Worm (Caenorhabditis elegans): ENCODE measurements around the gene F36H5.12.
"Not testable (repeated sequence)": the region's sequence is repeated elsewhere in the genome, so short reads cannot be mapped to it uniquely, and the experiment has no call there.

F36H5.12 gene

DNA sequence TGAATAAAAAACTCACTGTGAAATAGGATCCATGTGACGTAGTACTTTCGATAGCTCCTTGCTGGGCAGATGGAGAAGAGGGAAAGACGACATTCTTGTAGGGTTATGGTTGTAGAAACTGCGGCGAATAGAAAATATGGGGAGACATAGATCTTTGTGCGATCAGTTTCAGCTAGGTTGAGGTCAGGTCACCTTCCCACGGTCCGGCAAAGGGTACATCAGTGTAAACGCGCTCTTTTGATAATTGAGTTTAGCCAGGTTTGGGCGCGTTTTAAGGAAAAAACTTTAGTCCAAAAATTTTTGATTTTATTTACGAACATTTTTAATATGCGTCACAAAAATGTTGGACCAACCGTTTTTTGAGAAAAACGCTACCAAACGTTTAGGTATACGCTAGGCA lies 13.4 kb downstream of the F36H5.12 start, which contains the start of gene F36H5.17:
F36H5.17 (minus strand) TSS at position 101 of the 400 bp plus-strand sequence.
- TF ChIP-seq hmbx-1 (tag; optimal IDR thresholded peaks at IDR 0.05) (no peak), flt-1 (GFP tag; IDR thresholded peaks at IDR 0.05) (no peak), tbx-37 (GFP tag; conservative IDR thresholded peaks at IDR 0.05) (no peak), hnd-1 (tag; optimal IDR thresholded peaks at IDR 0.05) (no peak), hmg-4 (GFP tag; optimal IDR thresholded peaks at IDR 0.05) (no peak), F13C5.2 (tag; optimal IDR thresholded peaks at IDR 0.05) (no peak), sea-1 (GFP tag; conservative IDR thresholded peaks at IDR 0.05) (no peak), ceh-13 (GFP tag; optimal IDR thresholded peaks at IDR 0.05) (no peak), tra-4 (tag; optimal IDR thresholded peaks at IDR 0.05) (no peak), ets-7 (tag; optimal IDR thresholded peaks at IDR 0.05) (no peak), aly-1 (tag; optimal IDR thresholded peaks at IDR 0.05) (no peak), ceh-36 (tag; optimal IDR thresholded peaks at IDR 0.05) (no peak), scrt-1 (GFP tag; IDR thresholded peaks at IDR 0.05) (no peak), B0310.2 (tag; optimal IDR thresholded peaks at IDR 0.05) (no peak), tbx-11 (GFP tag; IDR thresholded peaks at IDR 0.05) (no peak), ama-1 (optimal IDR thresholded peaks at IDR 0.05) (no peak), pes-1 (GFP tag; IDR thresholded peaks at IDR 0.05) (no peak)

DNA sequence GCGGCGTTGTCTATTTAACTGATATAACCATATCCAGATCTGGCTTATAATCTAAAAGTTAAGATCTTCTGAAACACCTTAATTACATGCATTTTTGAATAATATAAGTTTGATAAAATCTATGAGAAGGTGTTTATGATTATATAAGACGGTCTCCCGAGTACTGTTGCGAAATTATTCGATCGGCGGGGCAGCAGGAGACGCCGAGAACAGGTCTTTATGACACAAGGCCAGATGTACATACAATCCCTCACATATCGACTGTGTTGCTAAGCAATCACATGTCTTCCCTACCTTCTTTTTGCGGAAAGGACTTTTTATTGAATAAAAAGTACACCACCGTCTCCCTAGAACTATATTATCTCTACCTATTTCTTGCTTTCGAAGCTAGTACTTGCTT lies 13.9 kb downstream of the F36H5.12 start, which contains the start of gene fbxb-53:
fbxb-53 (plus strand) TSS at position 301 of the 400 bp plus-strand sequence.
- TF ChIP-seq hnd-1 (tag; optimal IDR thresholded peaks at IDR 0.05), result no peak

DNA sequence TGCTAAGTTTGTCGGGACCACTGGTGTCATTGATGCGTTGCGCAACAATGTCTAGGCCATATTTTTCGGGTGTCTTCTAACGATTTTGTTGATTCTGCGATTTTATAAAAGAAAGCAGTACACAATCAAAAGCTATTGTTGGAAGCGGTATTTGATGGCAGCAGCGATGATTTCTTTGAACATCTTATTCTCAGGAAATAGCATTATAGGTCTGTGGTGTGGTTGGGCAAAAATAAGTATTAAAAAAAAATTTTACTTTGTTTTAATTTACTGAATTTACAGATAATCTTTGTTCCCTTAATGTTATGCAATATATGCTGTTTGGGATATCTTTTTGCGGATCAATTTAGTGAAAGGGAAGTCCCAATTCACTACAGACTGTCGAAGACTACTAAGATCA lies 14.4 kb downstream of the F36H5.12 start, which contains the start of gene F36H5.10:
F36H5.10 (plus strand) TSS at position 301 of the 400 bp plus-strand sequence.
- TF ChIP-seq ama-1 (optimal IDR thresholded peaks at IDR 0.05), result no peak
- TF ChIP-seq aly-1 (tag; optimal IDR thresholded peaks at IDR 0.05), result no peak
- no peak for TF ChIP-seq scrt-1 (GFP tag; IDR thresholded peaks at IDR 0.05)
- TF ChIP-seq tbx-37 (GFP tag; conservative IDR thresholded peaks at IDR 0.05), result no peak
- no peak for TF ChIP-seq F13C5.2 (tag; optimal IDR thresholded peaks at IDR 0.05)
- TF ChIP-seq pes-1 (GFP tag; IDR thresholded peaks at IDR 0.05), result no peak

DNA sequence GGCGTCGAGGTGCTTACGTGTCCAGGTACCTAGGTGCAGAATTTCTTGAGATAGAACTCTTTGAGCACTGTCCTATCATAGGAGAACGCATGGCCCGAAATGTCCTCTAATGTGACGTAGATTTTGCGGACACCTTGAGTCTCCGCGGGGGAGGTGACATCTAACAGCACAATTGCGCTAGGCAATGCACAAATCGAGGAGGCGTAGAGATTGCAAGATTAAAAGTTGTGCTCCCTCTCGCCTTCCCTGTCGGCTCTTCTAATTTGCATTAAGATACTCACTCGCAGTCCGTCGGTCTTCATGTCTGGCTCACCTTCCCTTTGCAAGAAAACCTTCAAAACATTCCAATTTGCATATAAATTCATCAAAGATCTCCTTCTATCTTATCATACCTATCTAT lies 17.0 kb downstream of the F36H5.12 start, which contains the start of gene F36H5.18:
F36H5.18 (plus strand) TSS at position 301 of the 400 bp plus-strand sequence.
- TF ChIP-seq ama-1 (optimal IDR thresholded peaks at IDR 0.05) (no peak), flt-1 (GFP tag; IDR thresholded peaks at IDR 0.05) (no peak), B0310.2 (tag; optimal IDR thresholded peaks at IDR 0.05) (no peak), scrt-1 (GFP tag; IDR thresholded peaks at IDR 0.05) (no peak), ets-7 (tag; optimal IDR thresholded peaks at IDR 0.05) (no peak), ceh-13 (GFP tag; optimal IDR thresholded peaks at IDR 0.05) (no peak), sea-1 (GFP tag; conservative IDR thresholded peaks at IDR 0.05) (no peak), aly-1 (tag; optimal IDR thresholded peaks at IDR 0.05) (no peak)

DNA sequence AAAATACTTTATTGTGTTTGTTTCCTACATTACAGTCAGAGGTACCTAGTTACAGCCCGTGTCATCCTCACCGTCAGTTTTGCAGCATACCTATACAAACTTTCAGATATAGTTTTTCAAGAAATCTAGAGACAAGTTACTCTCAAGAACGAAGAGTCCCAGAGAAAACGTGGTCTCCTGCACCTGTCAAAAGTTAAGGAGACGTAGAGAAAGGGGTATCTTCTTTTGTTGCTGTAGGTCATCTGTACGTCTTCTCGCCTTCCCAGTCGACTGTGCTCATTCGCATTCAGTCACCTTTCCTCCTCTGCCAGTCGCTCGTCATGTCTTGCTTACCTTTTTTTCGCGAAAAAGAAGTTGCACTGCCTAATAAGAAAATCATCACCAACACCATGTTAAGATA lies 18.9 kb downstream of the F36H5.12 start, which contains the start of gene F36H5.4:
F36H5.4 (plus strand) TSS at position 301 of the 400 bp plus-strand sequence.
- TF ChIP-seq tbx-37 (GFP tag; conservative IDR thresholded peaks at IDR 0.05), result no peak
- TF ChIP-seq pes-1 (GFP tag; IDR thresholded peaks at IDR 0.05), result no peak
- TF ChIP-seq F13C5.2 (tag; optimal IDR thresholded peaks at IDR 0.05), result no peak
- no peak for TF ChIP-seq tra-4 (tag; optimal IDR thresholded peaks at IDR 0.05)
- no peak for TF ChIP-seq B0310.2 (tag; optimal IDR thresholded peaks at IDR 0.05)
- TF ChIP-seq tbx-11 (GFP tag; IDR thresholded peaks at IDR 0.05), result no peak
- TF ChIP-seq ceh-13 (GFP tag; optimal IDR thresholded peaks at IDR 0.05), result no peak
- TF ChIP-seq ets-7 (tag; optimal IDR thresholded peaks at IDR 0.05), result no peak
- TF ChIP-seq sea-1 (GFP tag; conservative IDR thresholded peaks at IDR 0.05), result no peak
- TF ChIP-seq ama-1 (optimal IDR thresholded peaks at IDR 0.05), result no peak
- no peak for TF ChIP-seq flt-1 (GFP tag; IDR thresholded peaks at IDR 0.05)
- TF ChIP-seq hmg-4 (GFP tag; optimal IDR thresholded peaks at IDR 0.05), result no peak
- TF ChIP-seq scrt-1 (GFP tag; IDR thresholded peaks at IDR 0.05), result no peak

DNA sequence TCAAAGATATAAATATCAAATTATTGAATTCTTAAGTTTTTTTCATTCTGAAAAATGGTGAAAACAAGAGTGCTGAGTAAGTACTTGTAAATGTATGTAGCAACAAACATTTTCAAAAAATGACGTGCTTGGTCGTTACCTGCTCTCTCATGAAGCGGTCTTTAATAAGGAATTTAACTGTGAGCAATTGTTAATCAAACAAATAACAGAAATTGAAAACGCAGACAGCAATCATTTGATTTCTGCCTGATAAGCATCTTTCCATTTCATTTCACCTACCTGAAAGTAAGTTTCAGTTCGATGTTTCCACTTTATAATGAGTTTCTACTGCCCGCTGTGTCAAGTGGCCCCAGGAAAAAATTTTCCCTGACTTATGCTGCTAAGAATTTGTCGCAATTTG lies 20.4 kb downstream of the F36H5.12 start, which contains the start of gene math-28:
math-28 (plus strand) TSS at position 301 of the 400 bp plus-strand sequence.
- TF ChIP-seq ets-7 (tag; optimal IDR thresholded peaks at IDR 0.05), result no peak

DNA sequence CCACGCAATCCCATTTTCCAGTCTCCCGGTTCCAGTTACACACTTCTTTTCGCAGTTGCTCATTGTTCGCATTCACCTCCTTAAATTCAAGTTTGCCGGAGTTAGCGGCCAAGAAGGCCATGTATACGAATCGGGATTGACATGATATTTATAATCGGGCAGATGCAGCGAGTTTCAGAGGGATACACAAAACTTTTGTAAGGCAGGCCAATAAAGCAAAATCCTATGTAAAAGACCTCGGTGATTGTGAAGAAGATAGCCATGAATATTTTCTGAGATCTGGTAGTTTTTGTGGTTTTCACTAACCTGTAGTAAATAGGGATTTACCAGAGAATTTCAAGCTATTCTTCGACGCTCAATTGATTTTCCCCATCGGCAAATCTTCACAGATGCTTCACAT lies 24.1 kb downstream of the F36H5.12 start:
- TF ChIP-seq hnd-1 (tag; optimal IDR thresholded peaks at IDR 0.05) (no peak), tbx-11 (GFP tag; IDR thresholded peaks at IDR 0.05) (no peak), B0310.2 (tag; optimal IDR thresholded peaks at IDR 0.05) (no peak), tra-4 (tag; optimal IDR thresholded peaks at IDR 0.05) (no peak)

DNA sequence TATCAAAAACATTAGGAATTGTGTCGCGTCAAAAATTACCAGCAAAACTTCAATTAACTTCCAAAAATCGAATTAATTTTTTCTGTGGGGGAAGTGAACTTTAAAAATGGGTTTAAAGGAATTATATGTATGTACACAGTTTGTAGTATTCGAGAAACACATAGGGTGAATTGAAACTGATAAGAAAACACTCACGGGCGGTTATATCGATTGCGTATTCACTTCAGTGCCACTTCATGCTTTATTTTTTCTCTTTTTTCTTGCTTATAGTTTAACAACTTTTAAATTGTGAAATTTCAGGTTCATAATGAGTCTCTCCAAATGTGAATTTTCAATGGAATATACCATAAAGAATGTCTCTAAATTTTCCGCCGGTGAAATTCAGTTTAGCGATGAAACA lies 28.7 kb downstream of the F36H5.12 start, which contains the start of gene math-26:
math-26 (plus strand) TSS at position 301 of the 400 bp plus-strand sequence.
- TF ChIP-seq B0310.2 (tag; optimal IDR thresholded peaks at IDR 0.05); sea-1 (GFP tag; conservative IDR thresholded peaks at IDR 0.05); ama-1 (optimal IDR thresholded peaks at IDR 0.05): not testable (repeated sequence)

DNA sequence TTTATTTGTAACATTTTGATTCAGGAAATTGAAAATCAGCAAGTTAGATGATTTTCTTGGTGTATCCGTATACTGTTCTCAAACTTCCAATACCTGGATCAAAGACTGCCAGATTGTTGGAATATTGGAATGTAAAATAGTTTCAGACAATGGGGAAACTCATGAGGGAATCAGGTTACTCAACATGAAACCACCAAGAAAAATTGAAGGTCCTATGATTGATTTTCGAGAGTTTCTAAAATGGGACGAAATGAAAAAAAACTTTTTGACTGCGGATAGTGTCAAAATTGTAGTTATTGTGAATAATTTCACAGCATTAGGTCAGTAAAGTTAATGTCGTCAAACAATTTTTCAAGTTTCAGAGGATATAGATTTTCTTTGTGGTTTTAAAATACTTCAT lies 29.1 kb downstream of the F36H5.12 start, which contains the start of gene math-3:
math-3 (plus strand) TSS at position 301 of the 400 bp plus-strand sequence.
- no peak for TF ChIP-seq sea-1 (GFP tag; conservative IDR thresholded peaks at IDR 0.05)
- no peak for TF ChIP-seq ets-7 (tag; optimal IDR thresholded peaks at IDR 0.05)
- no peak for TF ChIP-seq tbx-11 (GFP tag; IDR thresholded peaks at IDR 0.05)
